Worm (Caenorhabditis elegans) whole organism, mixed stage, embryonic: ENCODE results near the gene slo-2.

Experiments used
- elt-3 ChIP-seq: fragments of 150-350 bp; optimal IDR thresholded peaks from 2 replicates; lab custom pipeline; 2014; ENCODE audit warnings: missing biosample characterization, missing genetic modification characterization
- lin-13 ChIP-seq: fragments of 150-350 bp; optimal IDR thresholded peaks from 2 replicates; lab custom pipeline; 2014; ENCODE audit warnings: missing biosample characterization, missing genetic modification characterization
- nhr-12 ChIP-seq: fragments of 150-350 bp; optimal IDR thresholded peaks from 2 replicates; lab custom pipeline; 2014; ENCODE audit warnings: missing biosample characterization, missing genetic modification characterization
- pha-4 ChIP-seq: fragments of 150-350 bp; optimal IDR thresholded peaks from 2 replicates; lab custom pipeline; 2018; ENCODE audit warnings: missing biosample characterization, missing genetic modification reagents, missing genetic modification characterization

- no peak for TF ChIP-seq lin-13 (tag; lab: Kevin White, UChicago)
- TF ChIP-seq elt-3 (tag; lab: Kevin White, UChicago) = no peak
- no peak for TF ChIP-seq nhr-12 (tag; lab: Kevin White, UChicago)
- no peak for TF ChIP-seq pha-4
Observed at ce11 chrX:11450261-11450660, 44.5 kb upstream of the slo-2 start.
